Worm (Caenorhabditis elegans) whole organism, L3 larva: Measurements from ENCODE around the gene srd-25.

Source experiments
- aly-2 ChIP-seq: fragments of 150-350 bp; optimal IDR thresholded peaks from 2 replicates; lab custom pipeline; 2014; ENCODE audit warnings: missing biosample characterization, missing genetic modification characterization
- ama-1 ChIP-seq: fragments of 150-350 bp; optimal IDR thresholded peaks from 2 replicates; lab custom pipeline; 2018
- ceh-16 ChIP-seq: sonication (generic microtip); optimal IDR thresholded peaks from 2 replicates; lab custom pipeline; 2017; ENCODE audit warnings: missing biosample characterization, missing genetic modification characterization
- ceh-28 ChIP-seq: fragments of 150-350 bp; optimal IDR thresholded peaks from 2 replicates; lab custom pipeline; 2014; ENCODE audit warnings: missing biosample characterization, missing genetic modification reagents, missing genetic modification characterization
- ceh-9 ChIP-seq: sonication (generic microtip); optimal IDR thresholded peaks from 2 replicates; lab custom pipeline; 2018; ENCODE audit warnings: missing biosample characterization, missing genetic modification characterization
- elt-2 ChIP-seq: sonication (generic microtip); optimal IDR thresholded peaks from 2 replicates; lab custom pipeline; 2016; ENCODE audit warnings: missing genetic modification reagents, mild to moderate bottlenecking, missing genetic modification characterization, missing compliant biosample characterization
- elt-3 ChIP-seq, 3 experiments: fragments of 150-350 bp in 1 of 3; sonication (generic microtip) in 2 of 3; optimal IDR thresholded peaks; 2 replicates in 2 of 3; 4 replicates in 1 of 3; lab custom pipeline; 2014 to 2017; ENCODE audit warnings: missing biosample characterization in 3 of 3, missing genetic modification characterization in 3 of 3
- fkh-10 ChIP-seq: sonication (generic microtip); optimal IDR thresholded peaks from 2 replicates; lab custom pipeline; 2017; ENCODE audit warnings: missing biosample characterization, missing genetic modification reagents, missing genetic modification characterization
- fos-1 ChIP-seq: fragments of 150-350 bp; optimal IDR thresholded peaks from 2 replicates; lab custom pipeline; 2014; ENCODE audit warnings: missing biosample characterization, missing genetic modification characterization
- jun-1 ChIP-seq: fragments of 150-350 bp; optimal IDR thresholded peaks from 2 replicates; lab custom pipeline; 2014; ENCODE audit warnings: missing biosample characterization, missing genetic modification reagents, missing genetic modification characterization
- lin-15B ChIP-seq: fragments of 150-350 bp; optimal IDR thresholded peaks from 2 replicates; lab custom pipeline; 2014; ENCODE audit warnings: missing biosample characterization, missing genetic modification characterization
- lin-39 ChIP-seq: fragments of 150-350 bp; optimal IDR thresholded peaks from 2 replicates; lab custom pipeline; 2018; ENCODE audit warnings: missing biosample characterization, missing genetic modification reagents, missing genetic modification characterization
- lsy-12 ChIP-seq: sonication (generic microtip); optimal IDR thresholded peaks from 2 replicates; lab custom pipeline; 2016; ENCODE audit warnings: mild to moderate bottlenecking, missing genetic modification characterization, missing compliant biosample characterization
- mdl-1 ChIP-seq: fragments of 150-350 bp; optimal IDR thresholded peaks from 2 replicates; lab custom pipeline; 2014; ENCODE audit warnings: missing biosample characterization, missing genetic modification characterization
- mml-1 ChIP-seq: fragments of 150-350 bp; sonication (generic microtip); optimal IDR thresholded peaks from 3 replicates; lab custom pipeline; 2014; ENCODE audit warnings: missing biosample characterization, missing genetic modification characterization
- nfya-1 ChIP-seq: sonication (generic microtip); optimal IDR thresholded peaks from 2 replicates; lab custom pipeline; 2017; ENCODE audit warnings: missing genetic modification characterization, mild to moderate bottlenecking, missing compliant biosample characterization, antibody characterized with exemption, moderate library complexity; ENCODE audit not compliant: insufficient read depth
- nhr-12 ChIP-seq: fragments of 150-350 bp; optimal IDR thresholded peaks from 2 replicates; lab custom pipeline; 2014; ENCODE audit warnings: missing biosample characterization, missing genetic modification characterization
- nhr-23 ChIP-seq: fragments of 150-350 bp; optimal IDR thresholded peaks from 2 replicates; lab custom pipeline; 2014; ENCODE audit warnings: missing biosample characterization, missing genetic modification reagents, missing genetic modification characterization
- nhr-237 ChIP-seq: fragments of 150-350 bp; optimal IDR thresholded peaks from 2 replicates; lab custom pipeline; 2014; ENCODE audit warnings: missing biosample characterization, missing genetic modification characterization
- nhr-25 ChIP-seq: sonication (generic microtip); optimal IDR thresholded peaks from 2 replicates; lab custom pipeline; 2017; ENCODE audit warnings: missing biosample characterization, missing genetic modification characterization
- nhr-28 ChIP-seq: fragments of 150-350 bp; optimal IDR thresholded peaks from 2 replicates; lab custom pipeline; 2014; ENCODE audit warnings: missing biosample characterization, missing genetic modification characterization
- nhr-67 ChIP-seq: fragments of 150-350 bp; optimal IDR thresholded peaks from 2 replicates; lab custom pipeline; 2014; ENCODE audit warnings: missing biosample characterization, missing genetic modification characterization
- nhr-76 ChIP-seq: fragments of 150-350 bp; sonication (generic microtip); optimal IDR thresholded peaks from 5 replicates; lab custom pipeline; 2014; ENCODE audit warnings: missing biosample characterization, missing genetic modification characterization
- nhr-77 ChIP-seq: fragments of 150-350 bp; optimal IDR thresholded peaks from 2 replicates; lab custom pipeline; 2014; ENCODE audit warnings: missing biosample characterization, missing genetic modification characterization
- pha-4 ChIP-seq: fragments of 150-350 bp; optimal IDR thresholded peaks from 2 replicates; lab custom pipeline; 2014; ENCODE audit warnings: missing biosample characterization, missing genetic modification reagents, missing genetic modification characterization
- pqm-1 ChIP-seq: fragments of 150-350 bp; optimal IDR thresholded peaks from 2 replicates; lab custom pipeline; 2017; ENCODE audit warnings: missing biosample characterization, missing genetic modification characterization, inconsistent platforms
- sea-2 ChIP-seq: fragments of 150-350 bp; sonication (generic microtip); optimal IDR thresholded peaks from 4 replicates; lab custom pipeline; 2014; ENCODE audit warnings: missing biosample characterization, missing genetic modification reagents, missing genetic modification characterization
- skn-1 ChIP-seq: fragments of 150-350 bp; optimal IDR thresholded peaks from 2 replicates; lab custom pipeline; 2014; ENCODE audit warnings: missing biosample characterization, missing genetic modification characterization
- snpc-4 ChIP-seq: fragments of 150-350 bp; optimal IDR thresholded peaks from 2 replicates; lab custom pipeline; 2014; ENCODE audit warnings: missing biosample characterization, missing genetic modification characterization
- unc-39 ChIP-seq: sonication (generic microtip); optimal IDR thresholded peaks from 4 replicates; lab custom pipeline; 2017; ENCODE audit warnings: missing biosample characterization, missing genetic modification characterization
- unc-62 ChIP-seq: fragments of 150-350 bp; sonication (generic microtip); optimal IDR thresholded peaks from 4 replicates; lab custom pipeline; 2014; ENCODE audit warnings: missing biosample characterization, missing genetic modification reagents, missing genetic modification characterization
- ztf-11 ChIP-seq: fragments of 150-350 bp; optimal IDR thresholded peaks from 2 replicates; lab custom pipeline; 2014; ENCODE audit warnings: missing biosample characterization, missing genetic modification characterization

srd-25 gene

ce11 chrV:7647147-7647546 lies 15.3 kb downstream of the srd-25 start:
- TF ChIP-seq nhr-77 (tag; lab: Kevin White, UChicago) (no peak), ceh-16 (tag; lab: Kevin White, UChicago) (no peak)
- TF ChIP-seq, all 47 proteins: peak for 0

- no peak for TF ChIP-seq fkh-10
- TF ChIP-seq ceh-28 (tag; lab: Kevin White, UChicago): no peak
- no peak for TF ChIP-seq nhr-76 (tag; lab: Kevin White, UChicago)
- no peak for TF ChIP-seq lin-15B (tag; lab: Kevin White, UChicago)
- TF ChIP-seq nhr-67: no peak
- no peak for TF ChIP-seq aly-2 (tag; lab: Kevin White, UChicago)
Measured at ce11 chrV:7649963-7650362, 18.1 kb downstream of the srd-25 start.

ce11 chrV:7651757-7652156 lies 19.9 kb downstream of the srd-25 start, which contains the start of gene srh-234:
srh-234 (minus strand) TSS chrV:7651857.
- no peak for TF ChIP-seq ceh-9
- no peak for TF ChIP-seq sea-2 (GFP tag; lab: Kevin White, UChicago)
- TF ChIP-seq lsy-12: no peak
- no peak for TF ChIP-seq fos-1 (tag; lab: Kevin White, UChicago)
- no peak for TF ChIP-seq nhr-28 (tag; lab: Kevin White, UChicago)
- TF ChIP-seq nhr-25 (tag; lab: Kevin White, UChicago): no peak
- no peak for TF ChIP-seq mdl-1 (tag; lab: Kevin White, UChicago)
- no peak for TF ChIP-seq pqm-1 (tag; lab: Kevin White, UChicago)
- TF ChIP-seq jun-1 (tag; lab: Kevin White, UChicago): no peak
- no peak for TF ChIP-seq ztf-11 (tag; lab: Kevin White, UChicago)
- TF ChIP-seq nhr-237 (tag; lab: Kevin White, UChicago): no peak
- no peak for TF ChIP-seq elt-3 (tag; optimal IDR thresholded peaks at IDR 0.05; lab: Kevin White, UChicago)
- no peak for TF ChIP-seq nhr-76 (tag; lab: Kevin White, UChicago)
- no peak for TF ChIP-seq mml-1 (tag; lab: Kevin White, UChicago)

- TF ChIP-seq pqm-1 (tag; lab: Kevin White, UChicago): no peak
- no peak for TF ChIP-seq lin-39 (tag; lab: Kevin White, UChicago)
Measured at ce11 chrV:7653567-7653966, 21.7 kb downstream of the srd-25 start, which contains the start of gene srh-200. srh-200 (minus strand) TSS chrV:7653667.

ce11 chrV:7667940-7668339 lies 36.1 kb downstream of the srd-25 start, which contains the start of gene C12D5.5:
C12D5.5 (plus strand) TSS chrV:7668240.
- TF ChIP-seq unc-39 (tag; lab: Kevin White, UChicago): no peak
- no peak for TF ChIP-seq ceh-16 (tag; lab: Kevin White, UChicago)
- TF ChIP-seq nhr-23 (tag; lab: Kevin White, UChicago): no peak
- TF ChIP-seq pha-4: no peak
- no peak for TF ChIP-seq skn-1 (tag; lab: Kevin White, UChicago)
- no peak for TF ChIP-seq fkh-10
- no peak for TF ChIP-seq ama-1 (lab: Kevin White, UChicago)
- TF ChIP-seq elt-2 (tag; lab: Kevin White, UChicago): no peak
- TF ChIP-seq lsy-12: no peak
- no peak for TF ChIP-seq mdl-1 (tag; lab: Kevin White, UChicago)
- no peak for TF ChIP-seq nfya-1 (tag; lab: Kevin White, UChicago)

ce11 chrV:7672258-7672657 lies 40.4 kb downstream of the srd-25 start, which contains the start of gene C12D5.4:
C12D5.4 (plus strand) TSS chrV:7672558.
- TF ChIP-seq nhr-23 (tag; lab: Kevin White, UChicago) (no peak), snpc-4 (tag; lab: Kevin White, UChicago) (no peak), nhr-12 (tag; lab: Kevin White, UChicago) (no peak), ceh-9 (no peak), unc-62 (GFP tag; lab: Kevin White, UChicago) (no peak), lin-15B (tag; lab: Kevin White, UChicago) (no peak), aly-2 (tag; lab: Kevin White, UChicago) (no peak), nfya-1 (tag; lab: Kevin White, UChicago) (no peak), fos-1 (tag; lab: Kevin White, UChicago) (no peak), ztf-11 (tag; lab: Kevin White, UChicago) (no peak), elt-2 (tag; lab: Kevin White, UChicago) (no peak)
